Worm (Caenorhabditis elegans): Measurements from ENCODE around the gene grsp-2.

grsp-2 gene

DNA sequence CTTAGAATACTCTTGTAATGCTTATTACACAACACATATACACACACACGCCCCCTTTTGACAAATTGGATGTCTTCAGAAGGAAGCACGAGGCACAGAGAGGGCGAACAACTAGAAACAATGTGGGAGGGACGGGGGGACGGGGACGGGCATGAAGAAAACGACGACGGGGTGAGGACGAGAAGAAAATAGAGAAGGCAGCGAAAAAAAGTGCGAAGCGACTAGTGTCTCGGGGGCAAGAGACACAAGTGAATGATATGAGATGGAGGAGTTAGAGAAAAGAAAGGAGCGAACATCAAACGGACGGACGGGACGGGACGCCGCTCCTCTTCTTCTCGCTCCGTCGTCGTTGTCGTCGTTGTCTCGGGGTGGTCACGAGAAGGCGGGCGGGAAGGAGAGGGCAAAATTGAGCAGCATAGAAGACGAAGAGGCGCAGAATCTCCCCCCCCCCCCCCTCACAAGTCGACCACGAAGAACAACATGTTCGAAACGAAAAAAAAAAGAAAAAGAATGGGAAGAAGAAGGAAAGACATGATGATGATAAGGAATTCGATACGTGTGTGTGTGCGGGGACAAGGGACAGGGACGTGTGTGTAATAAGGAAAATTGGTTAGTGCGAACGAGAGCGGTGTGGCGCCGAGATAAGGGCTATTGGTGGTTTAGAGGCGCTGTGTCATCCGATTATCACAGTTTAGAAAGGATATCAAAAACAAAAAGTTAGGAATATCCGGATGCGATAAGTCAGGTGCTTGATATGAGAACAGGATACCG lies 21.0 kb upstream of the grsp-2 start (continued):
- TF ChIP-seq lir-1 (GFP tag; conservative IDR thresholded peaks at IDR 0.05) (peak; percentile 59; the same call in 1 of the 2 replicates), pha-4 (tag; optimal IDR thresholded peaks at IDR 0.05) (no peak), ZK185.1 (tag; optimal IDR thresholded peaks at IDR 0.05; ENCODE audit: poor library complexity, severe bottlenecking) (no peak), bed-2 (GFP tag; IDR thresholded peaks at IDR 0.05) (no peak), F22D6.2 (tag; optimal IDR thresholded peaks at IDR 0.05) (peak; percentile 58), lin-54 (GFP tag; optimal IDR thresholded peaks at IDR 0.05) (peak; percentile 57), F52B5.7 (tag; optimal IDR thresholded peaks at IDR 0.05) (peak; percentile 61), madf-10 (tag; optimal IDR thresholded peaks at IDR 0.05) (peak; percentile 89), aptf-2 (GFP tag; conservative IDR thresholded peaks at IDR 0.05) (no peak), die-1 (tag; optimal IDR thresholded peaks at IDR 0.05) (peak; percentile 66), egl-18 (GFP tag; IDR thresholded peaks at IDR 0.05) (0 out of 2 replicates have a peak, but pooled peaks have one; percentile 4), egl-44 (GFP tag; IDR thresholded peaks at IDR 0.05) (0 out of 2 replicates have a peak, but pooled peaks have one; percentile 60), nhr-27 (tag; optimal IDR thresholded peaks at IDR 0.05) (no peak), nfyb-1 (GFP tag; IDR thresholded peaks at IDR 0.05) (0 out of 2 replicates have a peak, but pooled peaks have one; percentile 71), egrh-3 (GFP tag; IDR thresholded peaks at IDR 0.05) (peak; percentile 99), madf-8 (GFP tag; conservative IDR thresholded peaks at IDR 0.05) (no peak)

DNA sequence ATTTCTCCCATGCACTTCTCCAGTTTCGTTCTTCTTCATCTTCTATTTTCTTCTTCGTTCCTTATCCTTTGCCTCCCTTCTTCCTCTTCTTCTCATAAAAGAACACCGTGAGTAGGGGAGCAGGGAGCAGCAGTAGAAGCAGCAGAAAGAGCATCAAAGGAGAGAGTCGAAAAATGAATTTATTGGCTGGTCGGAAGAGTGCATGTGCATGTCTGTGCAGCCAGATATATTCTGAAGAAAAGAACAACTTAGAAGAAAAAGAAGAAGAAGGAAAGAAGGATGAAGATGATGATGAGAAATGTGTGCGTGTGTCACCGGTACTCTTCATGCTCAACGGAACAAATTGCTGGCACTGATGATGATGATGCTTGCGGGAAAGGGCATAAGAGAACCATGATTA lies 19.9 kb upstream of the grsp-2 start:
- TF ChIP-seq K12H6.12 (tag; optimal IDR thresholded peaks at IDR 0.05) (peak; percentile 16), madf-10 (tag; optimal IDR thresholded peaks at IDR 0.05) (no peak), Y53F4B.3 (GFP tag; IDR thresholded peaks at IDR 0.05) (no peak), nhr-179 (tag; optimal IDR thresholded peaks at IDR 0.05) (no peak), gei-17 (GFP tag; optimal IDR thresholded peaks at IDR 0.05) (no peak), efl-1 (GFP tag; optimal IDR thresholded peaks at IDR 0.05) (no peak), hmg-20 (GFP tag; IDR thresholded peaks at IDR 0.05) (no peak)

DNA sequence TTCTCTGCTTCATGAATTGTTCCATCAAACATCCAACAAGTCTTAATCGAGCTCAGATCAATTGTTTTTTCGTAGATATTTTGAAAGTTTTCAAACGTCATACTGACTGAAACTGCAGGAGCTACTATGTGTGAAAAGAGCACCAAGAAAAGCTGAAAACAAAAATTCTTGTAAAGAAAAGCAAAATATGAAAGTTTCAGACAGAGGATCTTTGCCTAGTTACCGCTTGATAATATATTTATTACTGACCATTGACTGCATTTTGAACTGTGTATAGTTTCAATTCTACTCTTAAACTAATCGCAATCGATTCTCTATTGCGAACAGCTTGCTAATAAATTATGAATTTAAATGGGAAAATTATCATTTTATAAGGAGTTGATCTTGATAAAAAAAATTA lies 17.9 kb upstream of the grsp-2 start, which contains the start of gene clec-182:
Gene clec-182 (minus strand): TSS at position 101 of the 400 bp plus-strand sequence.
- TF ChIP-seq D2030.7 (GFP tag; IDR thresholded peaks at IDR 0.05): no peak
- TF ChIP-seq F57C9.4 (tag; optimal IDR thresholded peaks at IDR 0.05): no peak
- no peak for TF ChIP-seq xnd-1 (tag; optimal IDR thresholded peaks at IDR 0.05)
- no peak for TF ChIP-seq snpc-1.1 (tag; optimal IDR thresholded peaks at IDR 0.05; ENCODE audit: insufficient read depth)
- TF ChIP-seq ceh-100 (GFP tag; IDR thresholded peaks at IDR 0.05): no peak
- no peak for TF ChIP-seq F39B2.1 (GFP tag; IDR thresholded peaks at IDR 0.05)

DNA sequence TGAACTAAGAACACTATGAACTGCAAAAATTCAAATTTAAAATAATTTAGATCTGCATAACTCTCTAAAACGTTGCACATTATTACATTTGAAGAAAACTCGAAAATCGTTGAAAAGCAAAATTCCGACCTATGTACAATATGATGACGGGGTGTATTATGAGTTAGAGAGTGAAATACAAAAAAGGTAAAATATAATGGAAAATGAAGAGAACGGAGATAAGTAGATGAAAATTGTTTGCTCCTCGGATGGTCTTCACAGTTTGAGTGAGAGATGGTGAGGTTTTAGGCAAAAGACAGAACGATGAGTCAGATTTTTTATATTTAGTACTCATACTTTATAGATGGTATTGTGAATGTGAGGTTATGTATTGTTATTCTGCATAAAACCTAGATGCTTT lies 8.8 kb upstream of the grsp-2 start:
- no peak for TF ChIP-seq madf-10 (tag; optimal IDR thresholded peaks at IDR 0.05)
- TF ChIP-seq ccch-3 (GFP tag; optimal IDR thresholded peaks at IDR 0.05): no peak
- TF ChIP-seq aptf-3 (GFP tag; IDR thresholded peaks at IDR 0.05): no peak
- no peak for TF ChIP-seq snpc-1.3 (tag; optimal IDR thresholded peaks at IDR 0.05; ENCODE audit: insufficient read depth)
- no peak for TF ChIP-seq snpc-4 (GFP tag; optimal IDR thresholded peaks at IDR 0.05)
- no peak for TF ChIP-seq snpc-4 (tag; optimal IDR thresholded peaks at IDR 0.05)
- TF ChIP-seq hsf-1 (GFP tag; IDR thresholded peaks at IDR 0.05): no peak
- no peak for TF ChIP-seq ztf-22 (GFP tag; optimal IDR thresholded peaks at IDR 0.05)
- TF ChIP-seq nhr-80 (tag; optimal IDR thresholded peaks at IDR 0.05): peak; percentile 35
- TF ChIP-seq lag-1 (GFP tag; IDR thresholded peaks at IDR 0.05): no peak

Data from whole organism, young adult.